Worm (Caenorhabditis elegans) whole organism, early embryonic: ENCODE results near the gene C06G4.6.

Source experiments
- B0310.2 ChIP-seq: sonication (generic microtip); optimal IDR thresholded peaks from 2 replicates; lab custom pipeline; 2016; ENCODE audit warnings: mild to moderate bottlenecking, missing genetic modification characterization, missing compliant biosample characterization
- F13C5.2 ChIP-seq: sonication (generic microtip); optimal IDR thresholded peaks from 2 replicates; lab custom pipeline; 2017; ENCODE audit warnings: mild to moderate bottlenecking, missing genetic modification characterization, inconsistent platforms, missing compliant biosample characterization
- aly-1 ChIP-seq: sonication (generic microtip); optimal IDR thresholded peaks from 2 replicates; lab custom pipeline; 2016; ENCODE audit warnings: missing genetic modification characterization, missing compliant biosample characterization
- ama-1 ChIP-seq: fragments of 150-350 bp; optimal IDR thresholded peaks from 2 replicates; lab custom pipeline; 2014
- ceh-13 ChIP-seq: fragments of 200-800 bp; sonication (Bioruptor generic); optimal IDR thresholded peaks from 2 replicates; lab custom pipeline; 2018; ENCODE audit warnings: mild to moderate bottlenecking, missing genetic modification characterization, missing compliant biosample characterization
- ceh-36 ChIP-seq: sonication (generic microtip); optimal IDR thresholded peaks from 2 replicates; lab custom pipeline; 2016; ENCODE audit warnings: missing genetic modification characterization, inconsistent platforms, missing compliant biosample characterization
- ets-7 ChIP-seq: sonication (generic microtip); optimal IDR thresholded peaks from 2 replicates; lab custom pipeline; 2016; ENCODE audit warnings: missing genotype, missing genetic modification characterization, missing compliant biosample characterization
- flt-1 ChIP-seq: fragments of 200-800 bp; sonication (Bioruptor generic); IDR thresholded peaks from 2 replicates; pipeline ENCODE4 v1.3.6; 2022; ENCODE audit warnings: missing genetic modification characterization, missing compliant biosample characterization
- hmbx-1 ChIP-seq: sonication (generic microtip); optimal IDR thresholded peaks from 2 replicates; lab custom pipeline; 2016; ENCODE audit warnings: mild to moderate bottlenecking, missing genetic modification characterization, missing compliant biosample characterization
- hmg-4 ChIP-seq: fragments of 200-800 bp; sonication (Bioruptor generic); optimal IDR thresholded peaks from 2 replicates; lab custom pipeline; 2018; ENCODE audit warnings: mild to moderate bottlenecking, missing genetic modification characterization, missing compliant biosample characterization
- hnd-1 ChIP-seq: sonication (generic microtip); optimal IDR thresholded peaks from 2 replicates; lab custom pipeline; 2016; ENCODE audit warnings: missing genetic modification characterization, missing compliant biosample characterization
- pes-1 ChIP-seq: fragments of 200-800 bp; sonication (Bioruptor generic); IDR thresholded peaks from 2 replicates; pipeline ENCODE4 v1.3.6; 2022; ENCODE audit warnings: missing genetic modification reagents, missing genetic modification characterization, missing compliant biosample characterization
- scrt-1 ChIP-seq: fragments of 200-800 bp; sonication (Bioruptor generic); IDR thresholded peaks from 2 replicates; pipeline ENCODE4 v1.3.6; 2022; ENCODE audit warnings: missing genetic modification characterization, missing compliant biosample characterization
- sea-1 ChIP-seq: fragments of 200-800 bp; sonication (Bioruptor generic); conservative IDR thresholded peaks from 2 replicates; pipeline ENCODE4 v1.3.6; 2022; ENCODE audit warnings: missing genetic modification characterization, missing compliant biosample characterization
- tbx-11 ChIP-seq: fragments of 200-800 bp; sonication (Bioruptor generic); IDR thresholded peaks from 2 replicates; pipeline ENCODE4 v1.3.6; 2022; ENCODE audit warnings: missing genetic modification characterization, missing compliant biosample characterization
- tbx-37 ChIP-seq: fragments of 200-800 bp; sonication (Bioruptor generic); conservative IDR thresholded peaks from 2 replicates; pipeline ENCODE4 v1.3.6; 2022; ENCODE audit warnings: missing genetic modification reagents, missing genetic modification characterization, missing compliant biosample characterization
- tra-4 ChIP-seq: sonication (generic microtip); optimal IDR thresholded peaks from 2 replicates; lab custom pipeline; 2017; ENCODE audit warnings: missing genetic modification characterization, missing compliant biosample characterization

C06G4.6 gene

DNA sequence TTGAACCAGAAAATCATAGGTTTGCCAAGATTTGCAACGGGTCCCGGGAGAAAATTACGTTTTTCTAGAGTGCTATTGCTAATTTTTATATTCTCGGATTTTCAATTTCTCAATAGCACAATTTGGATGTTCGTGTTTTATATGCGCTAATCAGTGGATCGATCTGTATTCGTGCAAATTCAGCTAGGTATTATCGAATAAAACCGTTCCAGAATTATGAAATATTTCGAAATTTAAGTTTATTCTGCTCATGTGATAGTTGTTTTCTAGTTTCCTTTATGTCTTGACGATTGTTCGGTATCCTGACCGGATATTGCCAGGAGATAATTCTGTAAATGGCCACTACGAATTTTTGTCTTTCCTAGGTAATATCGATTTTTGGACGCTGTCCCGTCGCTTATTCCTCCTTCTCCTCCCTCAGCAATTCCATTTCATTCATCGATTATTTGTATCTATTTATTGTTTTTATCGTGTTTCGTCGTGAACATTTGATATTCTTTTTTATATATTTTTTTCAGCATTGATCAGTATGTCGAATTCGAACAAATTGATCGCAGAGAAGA lies 6.2 kb downstream of the C06G4.6 start, which contains the start of gene cit-1.2:
cit-1.2 (plus strand) TSS at position 513 of the 563 bp plus-strand sequence.
- TF ChIP-seq flt-1 (GFP tag; lab: Robert Waterston, UW) (no peak), scrt-1 (GFP tag; lab: Robert Waterston, UW) (no peak), tbx-11 (no peak), F13C5.2 (no peak), ama-1 (lab: Kevin White, UChicago) (no peak), ceh-36 (no peak), tbx-37 (no peak), pes-1 (no peak), hnd-1 (tag; lab: Kevin White, UChicago) (no peak), tra-4 (tag; lab: Kevin White, UChicago) (no peak), hmbx-1 (no peak), ceh-13 (no peak), ets-7 (tag; lab: Kevin White, UChicago) (no peak), aly-1 (tag; lab: Kevin White, UChicago) (no peak), sea-1 (GFP tag; lab: Robert Waterston, UW) (no peak), B0310.2 (no peak), hmg-4 (GFP tag; lab: Kevin White, UChicago) (no peak)

ce11 chrIII:8013582-8013981 lies 9.4 kb downstream of the C06G4.6 start:
- TF ChIP-seq ceh-36 (no peak), sea-1 (GFP tag; lab: Robert Waterston, UW) (no peak), hnd-1 (tag; lab: Kevin White, UChicago) (no peak), ceh-13 (no peak), tra-4 (tag; lab: Kevin White, UChicago) (no peak), scrt-1 (GFP tag; lab: Robert Waterston, UW) (no peak), pes-1 (no peak), ets-7 (tag; lab: Kevin White, UChicago) (no peak), F13C5.2 (no peak), ama-1 (lab: Kevin White, UChicago) (no peak)

- TF ChIP-seq F13C5.2 (no peak), tbx-37 (no peak), scrt-1 (GFP tag; lab: Robert Waterston, UW) (no peak), sea-1 (GFP tag; lab: Robert Waterston, UW) (no peak), tbx-11 (no peak), hmg-4 (GFP tag; lab: Kevin White, UChicago) (no peak), hnd-1 (tag; lab: Kevin White, UChicago) (no peak), flt-1 (GFP tag; lab: Robert Waterston, UW) (no peak), B0310.2 (no peak), tra-4 (tag; lab: Kevin White, UChicago) (no peak), ets-7 (tag; lab: Kevin White, UChicago) (no peak), ceh-36 (no peak), ama-1 (lab: Kevin White, UChicago) (no peak), pes-1 (no peak), hmbx-1 (no peak), aly-1 (tag; lab: Kevin White, UChicago) (no peak), ceh-13 (no peak)
Observed at ce11 chrIII:8016438-8016837, 12.2 kb downstream of the C06G4.6 start, which contains the start of gene F44B9.5. TSS of gene F44B9.5 (minus strand) at chrIII:8016538.

DNA sequence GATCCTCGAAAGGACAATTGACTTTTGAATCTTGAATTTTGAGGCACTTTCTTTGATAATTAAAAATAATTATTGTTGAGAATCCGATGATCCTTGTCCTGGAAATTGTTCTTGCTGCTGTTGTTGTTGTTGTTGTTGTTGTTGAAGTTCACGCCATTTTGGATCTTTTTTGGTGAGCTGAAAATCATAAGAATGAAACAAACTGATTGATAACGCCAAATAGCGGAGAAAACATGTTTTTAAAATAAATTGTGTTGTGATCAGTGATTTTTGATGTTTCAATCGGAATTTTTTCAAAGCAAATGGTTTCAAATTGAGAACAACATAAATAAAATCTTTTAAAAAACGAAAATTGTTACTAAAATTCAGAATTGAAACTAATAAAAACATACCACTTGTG lies 12.9 kb downstream of the C06G4.6 start:
- TF ChIP-seq B0310.2 = no peak
- TF ChIP-seq ceh-13 = no peak
- no peak for TF ChIP-seq aly-1 (tag; lab: Kevin White, UChicago)
- no peak for TF ChIP-seq tbx-37
- no peak for TF ChIP-seq pes-1
- TF ChIP-seq ets-7 (tag; lab: Kevin White, UChicago) = no peak
- no peak for TF ChIP-seq tbx-11
- TF ChIP-seq hmg-4 (GFP tag; lab: Kevin White, UChicago) = no peak
- no peak for TF ChIP-seq ceh-36
- no peak for TF ChIP-seq sea-1 (GFP tag; lab: Robert Waterston, UW)
- no peak for TF ChIP-seq hmbx-1
- TF ChIP-seq ama-1 (lab: Kevin White, UChicago) = no peak
- no peak for TF ChIP-seq scrt-1 (GFP tag; lab: Robert Waterston, UW)
- no peak for TF ChIP-seq flt-1 (GFP tag; lab: Robert Waterston, UW)

DNA sequence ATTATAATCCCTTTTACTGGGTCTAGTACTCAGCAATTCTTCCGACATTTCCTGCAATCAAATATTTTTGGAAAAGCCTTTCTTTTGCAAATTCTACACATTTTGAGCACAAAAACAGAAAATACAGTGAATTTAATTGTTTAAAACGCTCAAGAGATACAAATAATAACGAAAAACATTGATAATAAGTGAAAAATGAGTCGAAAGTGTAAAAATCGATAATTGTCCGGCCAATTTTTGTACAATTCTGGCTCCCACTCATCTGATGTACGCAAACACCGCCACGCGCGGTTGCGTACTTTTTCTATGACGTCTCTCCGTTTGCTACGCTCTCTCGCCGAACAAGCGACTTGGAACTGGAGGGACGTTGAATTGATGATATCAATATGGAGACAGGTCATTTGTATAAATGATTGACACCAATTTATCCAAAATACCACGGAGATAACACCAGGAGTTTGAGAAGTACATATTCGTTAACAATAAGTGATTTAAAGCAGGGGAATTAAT lies 16.7 kb downstream of the C06G4.6 start, which contains the start of gene lin-36:
lin-36 (minus strand) TSS at position 51 of the 510 bp plus-strand sequence.
- TF ChIP-seq ceh-13 (no peak), pes-1 (peak; percentile 57; the same call in 1 of the 2 replicates), hmg-4 (GFP tag; lab: Kevin White, UChicago) (peak; percentile 26), ets-7 (tag; lab: Kevin White, UChicago) (no peak), sea-1 (GFP tag; lab: Robert Waterston, UW) (0 out of 2 replicates have a peak, but pooled peaks have one; percentile 11), F13C5.2 (peak; percentile 78)

- TF ChIP-seq ceh-36 (no peak), B0310.2 (no peak), tbx-37 (no peak), ets-7 (tag; lab: Kevin White, UChicago) (no peak), aly-1 (tag; lab: Kevin White, UChicago) (no peak), flt-1 (GFP tag; lab: Robert Waterston, UW) (no peak), tbx-11 (no peak), F13C5.2 (no peak), hnd-1 (tag; lab: Kevin White, UChicago) (no peak), ama-1 (lab: Kevin White, UChicago) (no peak), scrt-1 (GFP tag; lab: Robert Waterston, UW) (no peak), hmg-4 (GFP tag; lab: Kevin White, UChicago) (no peak), sea-1 (GFP tag; lab: Robert Waterston, UW) (no peak), tra-4 (tag; lab: Kevin White, UChicago) (no peak), ceh-13 (no peak), pes-1 (no peak)
Observed at ce11 chrIII:8022077-8022476, 17.9 kb downstream of the C06G4.6 start, which contains the start of gene F44B9.2. TSS of gene F44B9.2 (plus strand) at chrIII:8022463.

ce11 chrIII:8027942-8028341 lies 23.8 kb downstream of the C06G4.6 start, which contains the start of gene mdt-30:
TSS of gene mdt-30 (minus strand) at chrIII:8028042.
- TF ChIP-seq B0310.2 (no peak), F13C5.2 (no peak), ceh-13 (no peak), ceh-36 (no peak), tra-4 (tag; lab: Kevin White, UChicago) (no peak), sea-1 (GFP tag; lab: Robert Waterston, UW) (no peak), tbx-11 (no peak)
